Worm (Caenorhabditis elegans) whole organism, midembryonic: ENCODE data around the gene srt-16.
"Not testable (repeated sequence)": the region's sequence is repeated elsewhere in the genome, so short reads cannot be mapped to it uniquely, and the experiment has no call there.

Experiments
- T22C8.4 ChIP-seq: fragments of 200-800 bp; sonication (Bioruptor generic); IDR thresholded peaks from 2 replicates; pipeline ENCODE4 v1.3.6; 2022; ENCODE audit warnings: missing genetic modification characterization, missing compliant biosample characterization
- cog-1 ChIP-seq: sonication (generic microtip); optimal IDR thresholded peaks from 2 replicates; lab custom pipeline; 2016; ENCODE audit warnings: missing genetic modification characterization, missing compliant biosample characterization
- flt-1 ChIP-seq: fragments of 200-800 bp; sonication (Bioruptor generic); IDR thresholded peaks from 2 replicates; pipeline ENCODE4 v1.3.6; 2022; ENCODE audit warnings: missing genetic modification characterization, missing compliant biosample characterization
- klf-2 ChIP-seq: fragments of 200-800 bp; sonication (Bioruptor generic); conservative IDR thresholded peaks from 2 replicates; pipeline ENCODE4 v1.3.6; 2022; ENCODE audit warnings: missing genetic modification reagents, missing genetic modification characterization, missing compliant biosample characterization
- med-1 ChIP-seq: sonication (generic microtip); optimal IDR thresholded peaks from 2 replicates; lab custom pipeline; 2017; ENCODE audit warnings: missing genetic modification characterization, mild to moderate bottlenecking, missing compliant biosample characterization, antibody characterized with exemption, missing genetic modification reagents; ENCODE audit not compliant: insufficient read depth
- ref-1 ChIP-seq: fragments of 200-800 bp; sonication (Bioruptor generic); conservative IDR thresholded peaks from 2 replicates; pipeline ENCODE4 v1.3.6; 2022; ENCODE audit warnings: missing genetic modification reagents, missing genetic modification characterization, missing compliant biosample characterization
- tab-1 ChIP-seq: fragments of 200-800 bp; sonication (Bioruptor generic); IDR thresholded peaks from 2 replicates; pipeline ENCODE4 v1.3.6; 2022; ENCODE audit warnings: missing genetic modification characterization, missing compliant biosample characterization
- ztf-23 ChIP-seq: fragments of 200-800 bp; sonication (Bioruptor generic); IDR thresholded peaks from 2 replicates; pipeline ENCODE4 v1.3.6; 2022; ENCODE audit warnings: missing genetic modification reagents, missing genetic modification characterization, missing compliant biosample characterization
- ztf-29 ChIP-seq: fragments of 200-800 bp; sonication (Bioruptor generic); IDR thresholded peaks from 2 replicates; pipeline ENCODE4 v1.3.6; 2022; ENCODE audit warnings: missing genetic modification reagents, missing genetic modification characterization, missing compliant biosample characterization

srt-16 gene

DNA sequence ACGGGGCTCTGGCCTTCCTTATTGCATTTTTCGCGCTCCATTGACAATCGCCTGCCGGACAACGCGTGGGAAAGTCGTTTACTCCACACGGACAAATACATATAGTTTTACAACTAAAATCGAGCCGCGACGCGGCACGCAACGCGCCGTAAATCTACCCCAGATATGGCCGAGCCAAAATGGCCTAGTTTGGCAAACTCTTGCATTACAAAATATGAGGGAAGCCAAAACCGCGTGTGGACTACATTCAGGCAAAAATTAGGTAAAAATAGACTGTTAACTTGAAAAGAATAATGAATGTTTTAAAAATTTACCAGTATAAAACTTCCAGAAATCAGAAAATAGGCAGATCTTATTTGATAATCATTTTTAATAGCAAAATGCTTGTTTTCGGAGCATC is at the start of gene srt-16:
TSS of gene srt-16 (minus strand) at position 101 of the 400 bp plus-strand sequence.
- TF ChIP-seq cog-1 (tag; lab: Kevin White, UChicago); ztf-29 (GFP tag; lab: Robert Waterston, UW); ztf-23 (GFP tag; lab: Robert Waterston, UW): not testable (repeated sequence)

- TF ChIP-seq flt-1 (GFP tag; lab: Robert Waterston, UW) (no peak), T22C8.4 (GFP tag; lab: Robert Waterston, UW) (no peak), tab-1 (GFP tag; lab: Robert Waterston, UW) (no peak), klf-2 (GFP tag; lab: Robert Waterston, UW) (no peak), cog-1 (tag; lab: Kevin White, UChicago) (no peak), ztf-23 (GFP tag; lab: Robert Waterston, UW) (no peak), med-1 (GFP tag; lab: Kevin White, UChicago) (no peak), ztf-29 (GFP tag; lab: Robert Waterston, UW) (no peak), ref-1 (GFP tag; lab: Robert Waterston, UW) (no peak)
Observed at ce11 chrV:3113751-3114150, 49.4 kb upstream of the srt-16 start, which contains the start of gene Y73C8C.8. Gene Y73C8C.8 (minus strand): TSS chrV:3113851.

ce11 chrV:3112198-3112597 is 47.9 kb upstream of the srt-16 start:
- TF ChIP-seq klf-2 (GFP tag; lab: Robert Waterston, UW) (no peak), cog-1 (tag; lab: Kevin White, UChicago) (no peak), med-1 (GFP tag; lab: Kevin White, UChicago) (no peak), T22C8.4 (GFP tag; lab: Robert Waterston, UW) (no peak), tab-1 (GFP tag; lab: Robert Waterston, UW) (no peak), ref-1 (GFP tag; lab: Robert Waterston, UW) (no peak), flt-1 (GFP tag; lab: Robert Waterston, UW) (no peak), ztf-29 (GFP tag; lab: Robert Waterston, UW) (no peak), ztf-23 (GFP tag; lab: Robert Waterston, UW) (no peak)

DNA sequence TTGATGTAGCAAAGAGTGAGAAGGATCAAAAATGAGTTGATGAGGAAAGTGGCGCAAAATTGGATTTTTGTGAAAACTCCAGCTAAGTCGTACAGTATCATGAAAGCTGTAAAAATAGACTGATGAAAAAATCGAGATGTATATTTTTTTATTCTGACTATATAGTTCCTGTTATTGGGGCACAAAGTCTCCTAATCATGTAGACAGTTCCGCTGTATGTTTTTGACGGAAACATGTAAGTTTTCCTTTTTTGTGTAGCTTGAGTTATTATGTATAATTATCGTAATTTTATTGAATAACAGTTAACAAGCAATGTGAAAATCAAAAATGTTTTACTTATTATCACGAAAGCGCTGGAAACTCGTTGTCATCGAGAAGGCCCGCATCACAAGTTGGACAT is 43.1 kb upstream of the srt-16 start, which contains the start of gene str-68:
TSS of gene str-68 (minus strand) at position 101 of the 400 bp plus-strand sequence.
- TF ChIP-seq flt-1 (GFP tag; lab: Robert Waterston, UW) (no peak), klf-2 (GFP tag; lab: Robert Waterston, UW) (no peak), cog-1 (tag; lab: Kevin White, UChicago) (no peak), tab-1 (GFP tag; lab: Robert Waterston, UW) (no peak), ztf-29 (GFP tag; lab: Robert Waterston, UW) (no peak), T22C8.4 (GFP tag; lab: Robert Waterston, UW) (no peak), ztf-23 (GFP tag; lab: Robert Waterston, UW) (no peak), ref-1 (GFP tag; lab: Robert Waterston, UW) (no peak), med-1 (GFP tag; lab: Kevin White, UChicago) (no peak)

DNA sequence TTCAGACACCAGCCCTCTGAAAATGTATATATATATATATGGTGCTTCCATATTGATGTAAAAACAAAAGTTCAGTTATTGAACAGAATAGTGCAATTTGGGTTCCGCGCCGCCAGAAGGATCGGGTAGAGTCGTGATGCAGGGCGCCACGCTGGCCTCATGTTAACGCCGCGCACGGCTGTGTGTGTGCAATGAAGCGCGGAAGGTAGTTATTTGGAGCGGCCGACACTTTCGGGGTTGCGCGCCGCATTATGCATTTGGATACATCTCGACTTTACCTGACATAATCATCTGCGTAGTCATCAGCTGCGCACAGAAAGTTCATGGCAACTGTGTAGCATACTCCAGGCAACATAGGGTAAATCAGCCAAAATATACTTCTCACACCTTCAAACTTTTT is 42.5 kb upstream of the srt-16 start:
- TF ChIP-seq med-1 (GFP tag; lab: Kevin White, UChicago) (no peak), T22C8.4 (GFP tag; lab: Robert Waterston, UW) (no peak), ref-1 (GFP tag; lab: Robert Waterston, UW) (no peak), ztf-29 (GFP tag; lab: Robert Waterston, UW) (no peak), klf-2 (GFP tag; lab: Robert Waterston, UW) (no peak), cog-1 (tag; lab: Kevin White, UChicago) (no peak), flt-1 (GFP tag; lab: Robert Waterston, UW) (no peak), tab-1 (GFP tag; lab: Robert Waterston, UW) (no peak), ztf-23 (GFP tag; lab: Robert Waterston, UW) (no peak)

DNA sequence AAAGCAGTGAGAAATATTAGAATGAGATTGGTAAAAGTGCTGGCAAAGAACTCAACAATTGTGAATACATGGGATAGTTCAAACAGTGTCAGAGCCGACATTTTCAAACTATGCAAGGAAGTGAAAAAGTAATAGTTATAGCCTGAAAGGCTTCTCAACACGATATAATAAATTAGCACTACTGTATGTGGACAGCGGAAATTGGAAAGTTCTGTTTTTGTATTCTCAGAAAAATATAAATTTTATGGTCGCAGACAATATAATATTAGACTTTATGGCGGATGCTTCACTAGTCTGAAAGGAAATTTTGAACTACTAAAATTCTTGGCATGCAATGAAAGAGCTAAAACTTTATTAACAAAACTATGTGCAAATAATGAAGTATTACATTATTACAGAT is 41.5 kb upstream of the srt-16 start, which contains the start of gene str-69:
TSS of gene str-69 (minus strand) at position 101 of the 400 bp plus-strand sequence.
- no peak for TF ChIP-seq ztf-23 (GFP tag; lab: Robert Waterston, UW)
- no peak for TF ChIP-seq T22C8.4 (GFP tag; lab: Robert Waterston, UW)
- TF ChIP-seq ref-1 (GFP tag; lab: Robert Waterston, UW) = no peak
- TF ChIP-seq tab-1 (GFP tag; lab: Robert Waterston, UW) = no peak
- no peak for TF ChIP-seq cog-1 (tag; lab: Kevin White, UChicago)
- no peak for TF ChIP-seq ztf-29 (GFP tag; lab: Robert Waterston, UW)
- TF ChIP-seq med-1 (GFP tag; lab: Kevin White, UChicago) = no peak
- no peak for TF ChIP-seq flt-1 (GFP tag; lab: Robert Waterston, UW)
- no peak for TF ChIP-seq klf-2 (GFP tag; lab: Robert Waterston, UW)

DNA sequence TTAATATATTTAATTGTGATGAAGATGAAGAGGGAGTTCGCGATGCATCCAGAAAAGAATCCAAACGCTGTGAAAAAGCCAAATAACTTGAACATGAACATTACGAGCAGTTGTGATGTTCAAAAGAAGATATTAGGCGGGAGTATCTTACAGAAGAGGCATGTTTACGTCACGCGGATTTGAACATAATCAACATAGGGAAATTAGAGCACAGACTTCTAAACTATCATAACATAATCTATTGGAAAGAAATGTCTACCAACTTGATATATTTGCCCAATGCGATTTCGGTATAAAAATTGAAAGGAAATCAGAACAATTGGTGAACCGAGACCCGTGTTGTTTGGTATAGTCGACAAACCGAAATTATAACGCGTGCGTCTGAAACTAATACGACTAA is 39.8 kb upstream of the srt-16 start, which contains the start of gene str-66:
TSS of gene str-66 (minus strand) at position 101 of the 400 bp plus-strand sequence.
- TF ChIP-seq ref-1 (GFP tag; lab: Robert Waterston, UW) (no peak), klf-2 (GFP tag; lab: Robert Waterston, UW) (no peak), med-1 (GFP tag; lab: Kevin White, UChicago) (no peak), tab-1 (GFP tag; lab: Robert Waterston, UW) (no peak), cog-1 (tag; lab: Kevin White, UChicago) (no peak), T22C8.4 (GFP tag; lab: Robert Waterston, UW) (no peak), ztf-29 (GFP tag; lab: Robert Waterston, UW) (no peak), ztf-23 (GFP tag; lab: Robert Waterston, UW) (no peak), flt-1 (GFP tag; lab: Robert Waterston, UW) (no peak)

ce11 chrV:3102049-3102448 is 37.7 kb upstream of the srt-16 start, which contains the start of gene Y73C8C.4:
Gene Y73C8C.4 (minus strand): TSS chrV:3102149.
- not testable (repeated sequence) for TF ChIP-seq ztf-29 (GFP tag; lab: Robert Waterston, UW); ztf-23 (GFP tag; lab: Robert Waterston, UW); cog-1 (tag; lab: Kevin White, UChicago)

- no peak for TF ChIP-seq ztf-29 (GFP tag; lab: Robert Waterston, UW)
- TF ChIP-seq flt-1 (GFP tag; lab: Robert Waterston, UW) = no peak
- no peak for TF ChIP-seq T22C8.4 (GFP tag; lab: Robert Waterston, UW)
- no peak for TF ChIP-seq med-1 (GFP tag; lab: Kevin White, UChicago)
- TF ChIP-seq klf-2 (GFP tag; lab: Robert Waterston, UW) = no peak
Observed at ce11 chrV:3100527-3100926, 36.2 kb upstream of the srt-16 start.
